Worm (Caenorhabditis elegans): ENCODE results near the gene T16G12.9.

T16G12.9 gene

DNA sequence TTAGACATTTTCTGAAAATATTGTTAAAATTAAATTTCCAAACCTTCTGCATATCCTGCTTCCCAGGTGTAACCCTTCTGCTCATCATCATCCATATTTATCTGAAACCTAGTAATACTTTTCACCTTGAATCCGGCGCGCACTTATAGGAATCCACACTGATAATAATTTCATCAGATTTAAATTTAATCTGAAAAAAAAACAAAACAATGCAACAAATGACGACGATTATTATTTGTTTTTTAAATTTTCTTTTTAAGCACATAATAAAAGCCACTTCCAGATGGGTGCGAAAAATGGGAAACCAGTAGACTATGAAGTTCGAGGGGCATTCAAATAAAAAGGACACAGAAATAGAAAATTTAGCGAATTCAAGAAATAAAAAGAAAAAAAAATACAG, 12.6 kb upstream of the T16G12.9 start, which contains the start of gene gtf-2H2C:
Gene gtf-2H2C (minus strand): TSS at position 101 of the 400 bp plus-strand sequence.
- TF ChIP-seq ama-1 (optimal IDR thresholded peaks at IDR 0.05), result no peak
- no peak for TF ChIP-seq ets-7 (tag; optimal IDR thresholded peaks at IDR 0.05)
- no peak for TF ChIP-seq scrt-1 (GFP tag; IDR thresholded peaks at IDR 0.05)
- TF ChIP-seq tra-4 (tag; optimal IDR thresholded peaks at IDR 0.05), result no peak
- no peak for TF ChIP-seq hmg-4 (GFP tag; optimal IDR thresholded peaks at IDR 0.05)
- no peak for TF ChIP-seq pes-1 (GFP tag; IDR thresholded peaks at IDR 0.05)
- TF ChIP-seq hnd-1 (tag; optimal IDR thresholded peaks at IDR 0.05), result no peak
- no peak for TF ChIP-seq B0310.2 (tag; optimal IDR thresholded peaks at IDR 0.05)
- TF ChIP-seq ceh-36 (tag; optimal IDR thresholded peaks at IDR 0.05), result no peak
- TF ChIP-seq tbx-11 (GFP tag; IDR thresholded peaks at IDR 0.05), result no peak
- no peak for TF ChIP-seq F13C5.2 (tag; optimal IDR thresholded peaks at IDR 0.05)
- no peak for TF ChIP-seq flt-1 (GFP tag; IDR thresholded peaks at IDR 0.05)

DNA sequence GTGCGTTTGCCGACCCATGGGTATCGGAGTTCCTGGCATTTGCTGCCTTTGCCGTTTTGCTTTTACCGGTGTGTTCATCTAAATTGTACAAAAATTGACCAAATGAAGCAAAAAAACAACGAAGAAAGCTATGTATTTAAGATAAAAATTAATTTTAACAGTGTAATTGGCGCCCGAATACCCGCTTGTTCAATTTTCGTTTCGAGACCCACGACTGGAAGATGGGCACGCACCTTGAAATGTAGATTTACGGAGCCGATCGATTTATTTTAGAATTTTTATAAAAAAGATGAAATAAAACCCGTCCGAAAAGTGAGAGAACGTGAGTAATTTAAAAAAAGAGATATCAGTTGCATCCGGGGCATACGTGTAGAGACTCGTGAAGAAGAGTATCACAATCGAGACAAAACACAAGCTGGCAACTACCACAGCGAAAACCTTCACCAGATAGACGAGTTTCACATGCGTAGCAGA, 10.5 kb upstream of the T16G12.9 start, which contains the start of gene hal-2:
Gene hal-2 (minus strand): TSS at position 424 of the 474 bp plus-strand sequence.
- TF ChIP-seq pes-1 (GFP tag; IDR thresholded peaks at IDR 0.05) (no peak), tbx-11 (GFP tag; IDR thresholded peaks at IDR 0.05) (no peak), ama-1 (optimal IDR thresholded peaks at IDR 0.05) (no peak), tbx-37 (GFP tag; conservative IDR thresholded peaks at IDR 0.05) (no peak), ceh-13 (GFP tag; optimal IDR thresholded peaks at IDR 0.05) (no peak), hmg-4 (GFP tag; optimal IDR thresholded peaks at IDR 0.05) (no peak)

DNA sequence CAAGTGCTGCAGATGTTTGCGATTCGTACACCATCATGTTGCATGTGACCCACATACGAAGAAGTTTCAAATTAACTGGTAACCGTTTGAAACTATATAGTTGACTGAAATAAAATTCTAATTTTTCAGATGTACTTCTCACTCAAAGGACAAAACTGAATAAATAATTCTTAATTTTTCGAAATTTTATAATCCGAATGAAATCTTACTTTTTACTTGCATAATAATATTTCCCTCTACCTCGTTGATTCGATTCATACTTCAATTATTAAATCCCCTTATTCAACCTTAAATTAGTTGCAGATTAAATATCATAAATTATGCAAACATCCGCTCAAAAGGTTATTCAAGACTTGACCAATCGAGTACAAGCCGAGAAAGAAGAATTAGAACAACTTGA, 7.9 kb upstream of the T16G12.9 start, which contains the start of gene T16H12.2:
Gene T16H12.2 (plus strand): TSS at position 301 of the 400 bp plus-strand sequence.
- TF ChIP-seq tra-4 (tag; optimal IDR thresholded peaks at IDR 0.05), result no peak
- no peak for TF ChIP-seq hmbx-1 (tag; optimal IDR thresholded peaks at IDR 0.05)
- no peak for TF ChIP-seq aly-1 (tag; optimal IDR thresholded peaks at IDR 0.05)
- TF ChIP-seq F13C5.2 (tag; optimal IDR thresholded peaks at IDR 0.05), result no peak
- no peak for TF ChIP-seq ets-7 (tag; optimal IDR thresholded peaks at IDR 0.05)
- TF ChIP-seq sea-1 (GFP tag; conservative IDR thresholded peaks at IDR 0.05), result no peak
- TF ChIP-seq hnd-1 (tag; optimal IDR thresholded peaks at IDR 0.05), result no peak
- TF ChIP-seq hmg-4 (GFP tag; optimal IDR thresholded peaks at IDR 0.05), result no peak
- TF ChIP-seq ceh-36 (tag; optimal IDR thresholded peaks at IDR 0.05), result no peak
- no peak for TF ChIP-seq ceh-13 (GFP tag; optimal IDR thresholded peaks at IDR 0.05)
- TF ChIP-seq ama-1 (optimal IDR thresholded peaks at IDR 0.05), result no peak
- no peak for TF ChIP-seq tbx-11 (GFP tag; IDR thresholded peaks at IDR 0.05)
- TF ChIP-seq tbx-37 (GFP tag; conservative IDR thresholded peaks at IDR 0.05), result no peak
- TF ChIP-seq pes-1 (GFP tag; IDR thresholded peaks at IDR 0.05), result no peak
- no peak for TF ChIP-seq flt-1 (GFP tag; IDR thresholded peaks at IDR 0.05)
- no peak for TF ChIP-seq scrt-1 (GFP tag; IDR thresholded peaks at IDR 0.05)
- TF ChIP-seq B0310.2 (tag; optimal IDR thresholded peaks at IDR 0.05), result no peak

DNA sequence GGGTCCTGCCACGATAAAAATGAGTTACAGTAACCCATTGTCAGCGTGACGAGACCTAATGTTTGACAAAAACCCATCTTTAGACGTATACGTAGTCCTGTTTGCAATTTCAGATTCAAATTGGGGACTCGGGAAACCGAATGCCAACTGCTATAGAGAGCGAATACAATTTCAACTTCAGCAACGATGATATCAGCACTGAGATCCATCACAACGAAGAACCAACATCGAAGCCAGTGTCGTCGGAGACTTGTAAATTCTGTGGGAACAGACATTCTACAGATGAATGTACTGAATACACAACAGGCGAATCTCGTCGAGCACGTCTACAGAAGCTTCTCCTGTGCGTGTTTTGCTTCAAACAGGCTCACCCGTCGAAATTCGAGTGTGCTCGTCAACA, 7.5 kb upstream of the T16G12.9 start:
- TF ChIP-seq ets-7 (tag; optimal IDR thresholded peaks at IDR 0.05) (no peak), pes-1 (GFP tag; IDR thresholded peaks at IDR 0.05) (no peak), ceh-36 (tag; optimal IDR thresholded peaks at IDR 0.05) (no peak), scrt-1 (GFP tag; IDR thresholded peaks at IDR 0.05) (no peak)

DNA sequence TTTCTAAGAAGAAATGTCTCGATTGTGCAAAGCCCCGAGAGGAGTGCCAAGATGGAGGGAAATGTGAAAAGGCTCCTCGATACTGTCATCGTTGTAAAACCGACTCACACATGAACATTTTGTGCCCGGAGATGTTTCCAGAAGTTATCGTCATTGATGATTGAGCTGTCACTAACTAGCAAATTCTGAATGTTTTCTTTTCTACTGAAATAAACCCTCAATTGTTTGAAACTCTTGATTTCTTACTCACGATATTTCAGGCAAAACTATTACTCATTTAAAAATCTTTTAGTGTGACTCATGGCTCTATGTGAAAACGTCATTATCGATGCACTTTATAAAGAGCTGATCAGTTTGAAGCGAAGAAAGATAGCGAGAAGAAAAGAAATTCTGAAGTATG, 7.1 kb upstream of the T16G12.9 start, which contains the start of gene T16H12.13:
Gene T16H12.13 (plus strand): TSS at position 301 of the 400 bp plus-strand sequence.
- TF ChIP-seq tbx-11 (GFP tag; IDR thresholded peaks at IDR 0.05) (no peak), scrt-1 (GFP tag; IDR thresholded peaks at IDR 0.05) (no peak), ama-1 (optimal IDR thresholded peaks at IDR 0.05) (no peak), F13C5.2 (tag; optimal IDR thresholded peaks at IDR 0.05) (no peak), sea-1 (GFP tag; conservative IDR thresholded peaks at IDR 0.05) (no peak), hmbx-1 (tag; optimal IDR thresholded peaks at IDR 0.05) (no peak)

DNA sequence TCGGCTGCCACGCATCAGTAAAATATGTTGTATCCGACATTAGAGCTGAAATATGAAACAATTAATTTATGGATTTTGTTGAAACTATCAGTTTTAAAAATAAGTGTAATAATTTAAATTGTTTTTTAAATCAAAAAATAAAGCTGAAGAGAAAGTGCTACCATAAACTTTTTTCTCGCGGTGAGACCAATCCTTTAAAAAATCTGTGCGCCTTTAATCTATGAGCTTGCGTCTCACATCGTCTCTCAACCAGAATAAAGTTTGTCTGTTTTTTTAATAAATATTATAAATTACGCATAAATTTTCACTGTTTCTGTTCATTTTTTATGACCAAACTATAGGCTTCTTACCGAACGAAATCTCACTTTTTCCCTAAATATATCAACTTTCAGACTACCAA, 5.2 kb upstream of the T16G12.9 start, which contains the start of gene T16H12.3:
Gene T16H12.3 (minus strand): TSS at position 51 of the 400 bp plus-strand sequence.
- TF ChIP-seq hnd-1 (tag; optimal IDR thresholded peaks at IDR 0.05), result no peak
- TF ChIP-seq scrt-1 (GFP tag; IDR thresholded peaks at IDR 0.05), result no peak
- no peak for TF ChIP-seq ceh-13 (GFP tag; optimal IDR thresholded peaks at IDR 0.05)
- TF ChIP-seq aly-1 (tag; optimal IDR thresholded peaks at IDR 0.05), result no peak
- no peak for TF ChIP-seq tra-4 (tag; optimal IDR thresholded peaks at IDR 0.05)
- TF ChIP-seq ceh-36 (tag; optimal IDR thresholded peaks at IDR 0.05), result no peak
- TF ChIP-seq tbx-11 (GFP tag; IDR thresholded peaks at IDR 0.05), result no peak
- TF ChIP-seq ets-7 (tag; optimal IDR thresholded peaks at IDR 0.05), result no peak
- TF ChIP-seq B0310.2 (tag; optimal IDR thresholded peaks at IDR 0.05), result no peak
- no peak for TF ChIP-seq sea-1 (GFP tag; conservative IDR thresholded peaks at IDR 0.05)
- TF ChIP-seq F13C5.2 (tag; optimal IDR thresholded peaks at IDR 0.05), result no peak

DNA sequence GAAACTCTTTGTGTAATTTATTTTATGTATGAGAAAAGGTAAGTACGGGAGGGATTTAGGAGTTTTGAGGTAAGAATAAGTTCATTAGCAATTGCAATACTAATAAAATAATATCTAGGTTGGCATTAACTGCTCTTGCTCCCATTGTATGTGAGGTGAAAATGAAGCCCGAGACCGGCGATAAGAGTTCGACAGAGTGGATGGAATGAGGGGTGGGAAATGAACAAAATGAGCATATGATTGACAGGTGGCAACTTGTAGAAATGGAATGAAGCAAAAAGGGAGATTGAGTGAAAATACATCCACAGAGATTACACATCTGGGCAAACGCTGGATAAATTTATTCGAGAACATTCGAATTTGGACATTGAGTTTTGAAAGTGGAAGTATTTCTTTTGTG, 733 bp upstream of the T16G12.9 start:
- TF ChIP-seq F13C5.2 (tag; optimal IDR thresholded peaks at IDR 0.05) (no peak), B0310.2 (tag; optimal IDR thresholded peaks at IDR 0.05) (no peak), hnd-1 (tag; optimal IDR thresholded peaks at IDR 0.05) (no peak), ceh-13 (GFP tag; optimal IDR thresholded peaks at IDR 0.05) (no peak), ets-7 (tag; optimal IDR thresholded peaks at IDR 0.05) (no peak), flt-1 (GFP tag; IDR thresholded peaks at IDR 0.05) (no peak), pes-1 (GFP tag; IDR thresholded peaks at IDR 0.05) (no peak), ceh-36 (tag; optimal IDR thresholded peaks at IDR 0.05) (no peak), hmg-4 (GFP tag; optimal IDR thresholded peaks at IDR 0.05) (no peak), sea-1 (GFP tag; conservative IDR thresholded peaks at IDR 0.05) (no peak), tra-4 (tag; optimal IDR thresholded peaks at IDR 0.05) (no peak), scrt-1 (GFP tag; IDR thresholded peaks at IDR 0.05) (no peak), ama-1 (optimal IDR thresholded peaks at IDR 0.05) (no peak), tbx-37 (GFP tag; conservative IDR thresholded peaks at IDR 0.05) (no peak), tbx-11 (GFP tag; IDR thresholded peaks at IDR 0.05) (no peak), hmbx-1 (tag; optimal IDR thresholded peaks at IDR 0.05) (no peak), aly-1 (tag; optimal IDR thresholded peaks at IDR 0.05) (no peak)

DNA sequence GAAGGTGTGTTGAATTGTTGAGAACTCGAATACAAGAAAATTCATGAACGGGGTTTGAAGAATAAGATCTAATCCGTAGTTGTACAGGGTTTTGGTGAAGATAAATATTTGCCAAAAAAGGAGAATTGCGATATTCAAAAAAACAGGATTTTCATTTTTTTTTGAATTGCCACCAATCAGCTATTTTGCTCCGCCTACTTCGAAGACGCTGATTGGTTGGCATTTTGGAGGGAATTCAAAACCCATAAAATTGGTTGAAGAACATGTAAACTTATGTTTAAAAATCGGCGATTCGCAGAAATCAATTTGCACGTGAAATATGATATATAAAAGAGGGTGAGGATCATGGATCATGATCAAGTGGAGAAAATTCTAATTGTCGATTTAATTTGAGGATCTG, 2.0 kb downstream of the T16G12.9 start:
- TF ChIP-seq aly-1 (tag; optimal IDR thresholded peaks at IDR 0.05), result no peak

Data from whole organism, early embryonic.